Worm (Caenorhabditis elegans) whole organism, L3 larva: Measurements from ENCODE around the gene ddx-23.
A peak's percentile ranks its signal among the peaks of the same experiment; 100 is the strongest.

Source experiments
- R02D3.7 ChIP-seq: fragments of 150-350 bp; optimal IDR thresholded peaks from 2 replicates; lab custom pipeline; 2014; ENCODE audit warnings: missing biosample characterization, missing genetic modification characterization
- ZK546.5 ChIP-seq: sonication (generic microtip); optimal IDR thresholded peaks from 2 replicates; lab custom pipeline; 2017; ENCODE audit warnings: missing biosample characterization, missing genetic modification characterization
- ceh-16 ChIP-seq: sonication (generic microtip); optimal IDR thresholded peaks from 2 replicates; lab custom pipeline; 2017; ENCODE audit warnings: missing biosample characterization, missing genetic modification characterization
- ceh-82 ChIP-seq: fragments of 150-350 bp; optimal IDR thresholded peaks from 2 replicates; lab custom pipeline; 2014; ENCODE audit warnings: missing biosample characterization, missing genetic modification characterization
- ceh-9 ChIP-seq: sonication (generic microtip); optimal IDR thresholded peaks from 2 replicates; lab custom pipeline; 2018; ENCODE audit warnings: missing biosample characterization, missing genetic modification characterization
- daf-12 ChIP-seq: fragments of 150-350 bp; optimal IDR thresholded peaks from 2 replicates; lab custom pipeline; 2014; ENCODE audit warnings: missing biosample characterization, missing genetic modification reagents, missing genetic modification characterization
- egl-27 ChIP-seq: sonication (generic microtip); optimal IDR thresholded peaks from 4 replicates; lab custom pipeline; 2017; ENCODE audit warnings: missing biosample characterization, missing genetic modification reagents, missing genetic modification characterization
- egl-5 ChIP-seq: fragments of 150-350 bp; optimal IDR thresholded peaks from 2 replicates; lab custom pipeline; 2017; ENCODE audit warnings: missing biosample characterization, missing genetic modification reagents, missing genetic modification characterization, inconsistent platforms
- elt-1 ChIP-seq: fragments of 150-350 bp; optimal IDR thresholded peaks from 2 replicates; lab custom pipeline; 2014; ENCODE audit warnings: missing biosample characterization, missing genetic modification characterization
- elt-2 ChIP-seq: sonication (generic microtip); optimal IDR thresholded peaks from 2 replicates; lab custom pipeline; 2016; ENCODE audit warnings: missing genetic modification reagents, mild to moderate bottlenecking, missing genetic modification characterization, missing compliant biosample characterization
- elt-3 ChIP-seq, 3 experiments: fragments of 150-350 bp in 1 of 3; sonication (generic microtip) in 2 of 3; optimal IDR thresholded peaks; 2 replicates in 2 of 3; 4 replicates in 1 of 3; lab custom pipeline; 2014 to 2017; ENCODE audit warnings: missing biosample characterization in 3 of 3, missing genetic modification characterization in 3 of 3
- fkh-2 ChIP-seq: fragments of 150-350 bp; optimal IDR thresholded peaks from 2 replicates; lab custom pipeline; 2014; ENCODE audit warnings: missing biosample characterization, missing genetic modification reagents, missing genetic modification characterization
- fos-1 ChIP-seq: fragments of 150-350 bp; optimal IDR thresholded peaks from 2 replicates; lab custom pipeline; 2014; ENCODE audit warnings: missing biosample characterization, missing genetic modification characterization
- hmg-11 ChIP-seq: sonication (generic microtip); optimal IDR thresholded peaks from 2 replicates; lab custom pipeline; 2016; ENCODE audit warnings: missing genetic modification characterization, missing compliant biosample characterization
- jun-1 ChIP-seq: fragments of 150-350 bp; optimal IDR thresholded peaks from 2 replicates; lab custom pipeline; 2014; ENCODE audit warnings: missing biosample characterization, missing genetic modification reagents, missing genetic modification characterization
- lin-39 ChIP-seq: fragments of 150-350 bp; optimal IDR thresholded peaks from 2 replicates; lab custom pipeline; 2018; ENCODE audit warnings: missing biosample characterization, missing genetic modification reagents, missing genetic modification characterization
- lsy-12 ChIP-seq: sonication (generic microtip); optimal IDR thresholded peaks from 2 replicates; lab custom pipeline; 2016; ENCODE audit warnings: mild to moderate bottlenecking, missing genetic modification characterization, missing compliant biosample characterization
- nfya-1 ChIP-seq: sonication (generic microtip); optimal IDR thresholded peaks from 2 replicates; lab custom pipeline; 2017; ENCODE audit warnings: missing genetic modification characterization, mild to moderate bottlenecking, missing compliant biosample characterization, antibody characterized with exemption, moderate library complexity; ENCODE audit not compliant: insufficient read depth
- nhr-11 ChIP-seq: fragments of 150-350 bp; optimal IDR thresholded peaks from 2 replicates; lab custom pipeline; 2014; ENCODE audit warnings: missing biosample characterization, missing genetic modification characterization
- nhr-237 ChIP-seq: fragments of 150-350 bp; optimal IDR thresholded peaks from 2 replicates; lab custom pipeline; 2014; ENCODE audit warnings: missing biosample characterization, missing genetic modification characterization
- nhr-25 ChIP-seq: sonication (generic microtip); optimal IDR thresholded peaks from 2 replicates; lab custom pipeline; 2017; ENCODE audit warnings: missing biosample characterization, missing genetic modification characterization
- nhr-28 ChIP-seq: fragments of 150-350 bp; optimal IDR thresholded peaks from 2 replicates; lab custom pipeline; 2014; ENCODE audit warnings: missing biosample characterization, missing genetic modification characterization
- nhr-43 ChIP-seq: sonication (generic microtip); optimal IDR thresholded peaks from 2 replicates; lab custom pipeline; 2016; ENCODE audit warnings: mild to moderate bottlenecking, missing genetic modification characterization, missing compliant biosample characterization; ENCODE audit not compliant: poor library complexity, severe bottlenecking
- nhr-76 ChIP-seq: fragments of 150-350 bp; sonication (generic microtip); optimal IDR thresholded peaks from 5 replicates; lab custom pipeline; 2014; ENCODE audit warnings: missing biosample characterization, missing genetic modification characterization
- nhr-77 ChIP-seq: fragments of 150-350 bp; optimal IDR thresholded peaks from 2 replicates; lab custom pipeline; 2014; ENCODE audit warnings: missing biosample characterization, missing genetic modification characterization
- pha-4 ChIP-seq: fragments of 150-350 bp; optimal IDR thresholded peaks from 2 replicates; lab custom pipeline; 2014; ENCODE audit warnings: missing biosample characterization, missing genetic modification reagents, missing genetic modification characterization
- skn-1 ChIP-seq: fragments of 150-350 bp; optimal IDR thresholded peaks from 2 replicates; lab custom pipeline; 2014; ENCODE audit warnings: missing biosample characterization, missing genetic modification characterization
- unc-39 ChIP-seq: sonication (generic microtip); optimal IDR thresholded peaks from 4 replicates; lab custom pipeline; 2017; ENCODE audit warnings: missing biosample characterization, missing genetic modification characterization
- ztf-11 ChIP-seq: fragments of 150-350 bp; optimal IDR thresholded peaks from 2 replicates; lab custom pipeline; 2014; ENCODE audit warnings: missing biosample characterization, missing genetic modification characterization

The ddx-23 gene

DNA sequence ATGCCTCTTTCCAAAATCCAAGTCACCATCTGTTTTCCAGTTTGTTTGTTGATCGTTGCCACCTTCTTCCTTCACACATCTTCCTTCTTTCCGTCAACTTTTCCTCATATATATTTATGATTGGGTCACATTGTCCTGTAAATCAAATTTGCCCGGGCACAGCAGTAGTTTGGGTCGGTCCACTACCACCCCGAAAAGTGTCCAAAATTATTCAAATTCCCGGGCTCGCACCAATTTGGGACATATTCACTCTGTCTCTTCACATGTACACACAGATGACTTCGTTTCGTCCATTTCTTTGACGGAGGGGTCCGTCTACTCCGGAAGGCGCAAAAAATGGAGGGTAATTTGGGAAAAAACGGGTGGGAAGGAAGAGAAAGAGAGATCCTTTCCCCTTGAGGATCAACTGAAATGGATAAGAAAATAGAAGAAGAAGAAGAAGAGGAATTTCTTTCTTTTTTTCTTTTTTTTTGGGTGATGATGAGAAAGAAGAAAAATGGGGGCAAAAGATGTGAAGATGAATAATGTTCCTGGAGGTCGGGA, 26.1 kb downstream of the ddx-23 start:
- TF ChIP-seq nhr-77 (tag; lab: Kevin White, UChicago): no peak
- peak; percentile 3 for TF ChIP-seq nfya-1 (tag; lab: Kevin White, UChicago)
- TF ChIP-seq, all 47 proteins: peak for 1

DNA sequence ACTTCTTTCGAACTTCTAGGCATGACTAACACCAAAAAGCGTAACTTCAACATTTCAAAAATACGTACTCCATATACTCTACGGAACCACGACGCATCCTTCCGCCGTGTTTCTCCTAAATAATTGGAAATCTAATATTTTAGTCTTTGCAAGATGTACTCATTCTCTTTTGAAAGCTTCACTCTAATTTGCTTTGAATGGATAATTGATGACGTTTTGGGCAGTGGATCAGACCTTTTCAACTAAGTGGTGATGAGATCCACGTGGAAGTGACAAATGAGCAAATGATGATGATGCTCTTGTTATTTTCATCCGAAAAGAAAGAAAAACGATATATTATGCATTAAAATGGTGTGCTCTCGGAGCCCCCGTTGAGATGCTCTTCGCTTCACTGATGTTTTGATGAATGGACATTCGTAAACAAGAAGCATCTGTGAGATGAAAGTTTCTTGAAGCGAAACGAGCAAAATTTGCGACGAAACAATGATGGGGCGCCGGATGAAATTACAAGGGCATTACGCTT, 28.6 kb downstream of the ddx-23 start:
- TF ChIP-seq pha-4 (tag; lab: Kevin White, UChicago): no peak

DNA sequence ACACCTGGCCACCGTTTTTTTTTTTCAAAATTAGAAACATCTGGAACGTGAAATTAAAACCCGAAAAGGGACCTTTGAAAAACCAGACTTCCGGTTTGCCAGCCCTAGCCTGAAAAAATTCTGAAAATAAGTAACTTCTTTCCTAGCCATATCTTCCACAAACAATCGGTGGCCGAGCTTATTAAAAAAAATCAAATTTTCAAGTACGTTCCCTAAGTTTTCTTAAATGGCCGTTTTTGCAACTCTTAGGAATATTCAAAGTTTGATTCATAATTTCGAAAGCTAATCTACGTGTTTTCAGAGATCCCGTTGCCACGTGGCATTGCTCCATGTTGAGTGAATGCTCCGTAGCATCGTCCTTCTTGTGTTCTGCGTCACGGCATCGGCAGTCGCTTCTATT, 29.5 kb downstream of the ddx-23 start, which contains the start of gene R12B2.8:
Gene R12B2.8, plus strand, starts transcription at position 301 of the 400 bp plus-strand sequence.
- TF ChIP-seq ceh-82 (no peak), elt-1 (tag; lab: Kevin White, UChicago) (no peak), nhr-11 (tag; lab: Kevin White, UChicago) (no peak), jun-1 (no peak), skn-1 (tag; lab: Kevin White, UChicago) (no peak)
- TF ChIP-seq, all 47 proteins: peak for 0

DNA sequence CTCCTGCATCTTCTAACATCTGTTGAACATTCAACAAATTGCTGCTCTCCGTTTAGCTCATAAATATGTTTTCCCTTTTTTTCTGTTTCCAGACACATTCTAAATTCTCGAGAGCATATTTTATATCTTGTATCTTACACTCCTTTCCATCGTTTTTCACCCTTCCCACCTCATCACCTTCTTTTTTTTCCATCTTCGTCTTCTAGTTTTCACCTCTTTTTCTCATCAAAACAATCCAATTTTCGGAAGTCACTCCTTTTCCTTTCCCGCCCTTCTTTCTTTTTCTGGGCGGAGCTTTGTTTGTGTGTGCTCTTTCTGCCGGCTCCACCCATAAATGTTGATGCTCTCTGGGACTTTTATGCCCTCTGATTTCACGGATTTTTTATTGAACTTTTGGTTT, 30.3 kb downstream of the ddx-23 start:
- TF ChIP-seq elt-2 (no peak), nhr-237 (tag; lab: Kevin White, UChicago) (no peak), lin-39 (tag; lab: Kevin White, UChicago) (no peak), ztf-11 (no peak), elt-3 (tag; optimal IDR thresholded peaks at IDR 0.05; lab: Kevin White, UChicago) (no peak), unc-39 (tag; lab: Kevin White, UChicago) (no peak), elt-1 (tag; lab: Kevin White, UChicago) (no peak), nhr-28 (tag; lab: Kevin White, UChicago) (no peak), ZK546.5 (tag; lab: Kevin White, UChicago) (no peak), fos-1 (tag; lab: Kevin White, UChicago) (no peak), fkh-2 (no peak), nhr-77 (tag; lab: Kevin White, UChicago) (no peak), R02D3.7 (no peak), ceh-16 (tag; lab: Kevin White, UChicago) (no peak)

DNA sequence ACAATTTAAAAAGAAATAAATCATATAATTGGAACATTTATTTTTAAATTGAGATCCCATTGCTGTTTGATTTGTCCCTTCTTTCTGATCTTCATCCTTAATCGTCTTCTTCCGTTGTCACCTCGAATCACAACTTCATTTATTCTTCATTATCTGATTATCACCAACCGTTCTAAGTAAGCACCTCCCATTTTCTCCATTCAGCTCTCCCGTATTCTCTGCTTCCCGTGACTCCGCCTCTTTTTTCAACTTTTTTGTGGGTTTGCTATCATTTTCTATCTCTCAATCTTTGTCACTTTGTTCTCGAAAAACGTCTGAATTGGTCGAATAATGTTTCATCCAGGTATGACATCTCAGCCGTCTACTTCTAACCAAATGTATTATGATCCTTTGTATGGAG, 37.1 kb downstream of the ddx-23 start, which contains the start of gene sma-4:
Gene sma-4, plus strand, starts transcription at position 301 of the 400 bp plus-strand sequence.
- no peak for TF ChIP-seq ceh-9 (tag; lab: Kevin White, UChicago)
- TF ChIP-seq elt-1 (tag; lab: Kevin White, UChicago): no peak
- TF ChIP-seq ZK546.5 (tag; lab: Kevin White, UChicago): no peak
- TF ChIP-seq lsy-12: no peak
- TF ChIP-seq pha-4 (tag; lab: Kevin White, UChicago): no peak
- TF ChIP-seq fos-1 (tag; lab: Kevin White, UChicago): no peak
- no peak for TF ChIP-seq nhr-28 (tag; lab: Kevin White, UChicago)
- no peak for TF ChIP-seq nhr-77 (tag; lab: Kevin White, UChicago)
- no peak for TF ChIP-seq egl-27 (tag; lab: Kevin White, UChicago)
- no peak for TF ChIP-seq nhr-11 (tag; lab: Kevin White, UChicago)
- no peak for TF ChIP-seq nhr-76 (tag; lab: Kevin White, UChicago)
- no peak for TF ChIP-seq hmg-11 (tag; lab: Kevin White, UChicago)
- TF ChIP-seq ztf-11: no peak
- no peak for TF ChIP-seq ceh-82

DNA sequence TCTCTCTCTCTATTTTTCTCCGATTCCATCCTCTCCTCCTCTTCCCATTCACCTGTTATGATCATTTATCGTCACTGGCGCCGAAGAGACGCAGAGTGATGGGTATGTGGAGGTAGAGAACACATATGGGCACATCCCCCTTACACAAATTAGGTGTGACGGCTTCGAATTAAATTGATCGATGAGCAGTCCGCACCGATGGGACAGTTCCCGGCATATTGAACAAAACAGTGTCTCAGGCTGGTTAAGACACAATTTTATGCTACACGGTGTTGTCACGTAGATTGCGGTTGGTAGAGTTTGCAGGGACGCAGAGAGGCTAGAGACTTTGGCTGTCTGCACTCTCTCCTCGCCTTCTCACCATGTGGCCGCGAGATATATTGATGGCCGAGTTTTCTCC, 38.3 kb downstream of the ddx-23 start, which contains the start of gene R12B2.7:
Gene R12B2.7, plus strand, starts transcription at position 247 of the 400 bp plus-strand sequence.
- TF ChIP-seq pha-4 (tag; lab: Kevin White, UChicago) (no peak), nhr-25 (tag; lab: Kevin White, UChicago) (peak; percentile 40), egl-5 (no peak), hmg-11 (tag; lab: Kevin White, UChicago) (no peak), nfya-1 (tag; lab: Kevin White, UChicago) (peak; percentile 26), daf-12 (tag; lab: Kevin White, UChicago) (no peak), elt-2 (peak; percentile 12), nhr-43 (peak; percentile 38)
